Worm (Caenorhabditis elegans) whole organism, early embryonic: ENCODE results near the gene srw-62.

Source experiments
- B0310.2 ChIP-seq: sonication (generic microtip); optimal IDR thresholded peaks from 2 replicates; lab custom pipeline; 2016; ENCODE audit warnings: mild to moderate bottlenecking, missing genetic modification characterization, missing compliant biosample characterization
- F13C5.2 ChIP-seq: sonication (generic microtip); optimal IDR thresholded peaks from 2 replicates; lab custom pipeline; 2017; ENCODE audit warnings: mild to moderate bottlenecking, missing genetic modification characterization, inconsistent platforms, missing compliant biosample characterization
- aly-1 ChIP-seq: sonication (generic microtip); optimal IDR thresholded peaks from 2 replicates; lab custom pipeline; 2016; ENCODE audit warnings: missing genetic modification characterization, missing compliant biosample characterization
- ama-1 ChIP-seq: fragments of 150-350 bp; optimal IDR thresholded peaks from 2 replicates; lab custom pipeline; 2014
- ceh-13 ChIP-seq: fragments of 200-800 bp; sonication (Bioruptor generic); optimal IDR thresholded peaks from 2 replicates; lab custom pipeline; 2018; ENCODE audit warnings: mild to moderate bottlenecking, missing genetic modification characterization, missing compliant biosample characterization
- ceh-36 ChIP-seq: sonication (generic microtip); optimal IDR thresholded peaks from 2 replicates; lab custom pipeline; 2016; ENCODE audit warnings: missing genetic modification characterization, inconsistent platforms, missing compliant biosample characterization
- ets-7 ChIP-seq: sonication (generic microtip); optimal IDR thresholded peaks from 2 replicates; lab custom pipeline; 2016; ENCODE audit warnings: missing genotype, missing genetic modification characterization, missing compliant biosample characterization
- flt-1 ChIP-seq: fragments of 200-800 bp; sonication (Bioruptor generic); IDR thresholded peaks from 2 replicates; pipeline ENCODE4 v1.3.6; 2022; ENCODE audit warnings: missing genetic modification characterization, missing compliant biosample characterization
- hmbx-1 ChIP-seq: sonication (generic microtip); optimal IDR thresholded peaks from 2 replicates; lab custom pipeline; 2016; ENCODE audit warnings: mild to moderate bottlenecking, missing genetic modification characterization, missing compliant biosample characterization
- hmg-4 ChIP-seq: fragments of 200-800 bp; sonication (Bioruptor generic); optimal IDR thresholded peaks from 2 replicates; lab custom pipeline; 2018; ENCODE audit warnings: mild to moderate bottlenecking, missing genetic modification characterization, missing compliant biosample characterization
- hnd-1 ChIP-seq: sonication (generic microtip); optimal IDR thresholded peaks from 2 replicates; lab custom pipeline; 2016; ENCODE audit warnings: missing genetic modification characterization, missing compliant biosample characterization
- pes-1 ChIP-seq: fragments of 200-800 bp; sonication (Bioruptor generic); IDR thresholded peaks from 2 replicates; pipeline ENCODE4 v1.3.6; 2022; ENCODE audit warnings: missing genetic modification reagents, missing genetic modification characterization, missing compliant biosample characterization
- scrt-1 ChIP-seq: fragments of 200-800 bp; sonication (Bioruptor generic); IDR thresholded peaks from 2 replicates; pipeline ENCODE4 v1.3.6; 2022; ENCODE audit warnings: missing genetic modification characterization, missing compliant biosample characterization
- sea-1 ChIP-seq: fragments of 200-800 bp; sonication (Bioruptor generic); conservative IDR thresholded peaks from 2 replicates; pipeline ENCODE4 v1.3.6; 2022; ENCODE audit warnings: missing genetic modification characterization, missing compliant biosample characterization
- tbx-11 ChIP-seq: fragments of 200-800 bp; sonication (Bioruptor generic); IDR thresholded peaks from 2 replicates; pipeline ENCODE4 v1.3.6; 2022; ENCODE audit warnings: missing genetic modification characterization, missing compliant biosample characterization
- tbx-37 ChIP-seq: fragments of 200-800 bp; sonication (Bioruptor generic); conservative IDR thresholded peaks from 2 replicates; pipeline ENCODE4 v1.3.6; 2022; ENCODE audit warnings: missing genetic modification reagents, missing genetic modification characterization, missing compliant biosample characterization
- tra-4 ChIP-seq: sonication (generic microtip); optimal IDR thresholded peaks from 2 replicates; lab custom pipeline; 2017; ENCODE audit warnings: missing genetic modification characterization, missing compliant biosample characterization

Gene srw-62

ce11 chrII:7817580-7817979 lies 7.6 kb upstream of the srw-62 start:
- TF ChIP-seq ceh-13: no peak

ce11 chrII:7819359-7819758 lies 5.8 kb upstream of the srw-62 start:
- TF ChIP-seq tra-4 (tag; lab: Kevin White, UChicago) (no peak), aly-1 (tag; lab: Kevin White, UChicago) (no peak), B0310.2 (tag; lab: Kevin White, UChicago) (no peak), pes-1 (no peak), hmg-4 (GFP tag; lab: Kevin White, UChicago) (no peak), ama-1 (no peak)

- TF ChIP-seq ets-7 (no peak), hmg-4 (GFP tag; lab: Kevin White, UChicago) (no peak), tbx-37 (GFP tag; lab: Robert Waterston, UW) (no peak), ama-1 (no peak), hnd-1 (tag; lab: Kevin White, UChicago) (no peak), ceh-13 (no peak), aly-1 (tag; lab: Kevin White, UChicago) (no peak), tra-4 (tag; lab: Kevin White, UChicago) (no peak), hmbx-1 (tag; lab: Kevin White, UChicago) (no peak), B0310.2 (tag; lab: Kevin White, UChicago) (no peak), scrt-1 (GFP tag; lab: Robert Waterston, UW) (no peak), F13C5.2 (no peak)
These were observed 2.8 kb upstream of the srw-62 start, which contains the start of gene irld-47 for ce11 chrII:7822454-7822853. irld-47 (minus strand) TSS chrII:7822554.

- TF ChIP-seq ceh-13 (no peak), sea-1 (no peak), ama-1 (no peak), aly-1 (tag; lab: Kevin White, UChicago) (no peak), hmg-4 (GFP tag; lab: Kevin White, UChicago) (no peak), flt-1 (GFP tag; lab: Robert Waterston, UW) (no peak), ceh-36 (no peak), hmbx-1 (tag; lab: Kevin White, UChicago) (no peak), ets-7 (no peak), F13C5.2 (no peak)
These were observed 2.7 kb downstream of the srw-62 start for ce11 chrII:7827883-7828282.

- TF ChIP-seq tbx-37 (GFP tag; lab: Robert Waterston, UW) (no peak), aly-1 (tag; lab: Kevin White, UChicago) (no peak), tbx-11 (GFP tag; lab: Robert Waterston, UW) (no peak), hmg-4 (GFP tag; lab: Kevin White, UChicago) (no peak), hnd-1 (tag; lab: Kevin White, UChicago) (no peak), ceh-36 (no peak), F13C5.2 (no peak), sea-1 (no peak), hmbx-1 (tag; lab: Kevin White, UChicago) (no peak), ceh-13 (no peak), scrt-1 (GFP tag; lab: Robert Waterston, UW) (no peak), ets-7 (no peak), pes-1 (no peak)
These were observed 4.4 kb downstream of the srw-62 start for ce11 chrII:7829616-7830015.

- no peak for TF ChIP-seq ceh-13
- no peak for TF ChIP-seq scrt-1 (GFP tag; lab: Robert Waterston, UW)
- no peak for TF ChIP-seq ama-1
- no peak for TF ChIP-seq tbx-11 (GFP tag; lab: Robert Waterston, UW)
- TF ChIP-seq F13C5.2: no peak
- no peak for TF ChIP-seq hnd-1 (tag; lab: Kevin White, UChicago)
- no peak for TF ChIP-seq flt-1 (GFP tag; lab: Robert Waterston, UW)
- TF ChIP-seq B0310.2 (tag; lab: Kevin White, UChicago): no peak
- TF ChIP-seq hmbx-1 (tag; lab: Kevin White, UChicago): no peak
- no peak for TF ChIP-seq tra-4 (tag; lab: Kevin White, UChicago)
These were observed 6.8 kb downstream of the srw-62 start, which contains the start of gene T09A5.14 for ce11 chrII:7832054-7832453. T09A5.14 (plus strand) TSS chrII:7832354.

ce11 chrII:7835314-7835713 lies 10.1 kb downstream of the srw-62 start, which contains the start of gene cex-2:
cex-2 (minus strand) TSS chrII:7835414.
- no peak for TF ChIP-seq pes-1
- no peak for TF ChIP-seq ceh-36
- TF ChIP-seq hnd-1 (tag; lab: Kevin White, UChicago): no peak
- TF ChIP-seq flt-1 (GFP tag; lab: Robert Waterston, UW): no peak
- TF ChIP-seq hmbx-1 (tag; lab: Kevin White, UChicago): no peak
- TF ChIP-seq tbx-37 (GFP tag; lab: Robert Waterston, UW): no peak
- TF ChIP-seq scrt-1 (GFP tag; lab: Robert Waterston, UW): no peak
- no peak for TF ChIP-seq ets-7
- TF ChIP-seq B0310.2 (tag; lab: Kevin White, UChicago): no peak
- TF ChIP-seq tra-4 (tag; lab: Kevin White, UChicago): no peak
- TF ChIP-seq ama-1: no peak
- TF ChIP-seq sea-1: no peak
- TF ChIP-seq ceh-13: no peak
- TF ChIP-seq tbx-11 (GFP tag; lab: Robert Waterston, UW): no peak
- TF ChIP-seq aly-1 (tag; lab: Kevin White, UChicago): no peak
- TF ChIP-seq F13C5.2: no peak
- TF ChIP-seq hmg-4 (GFP tag; lab: Kevin White, UChicago): no peak

ce11 chrII:7836613-7837226 lies 11.5 kb downstream of the srw-62 start:
- TF ChIP-seq tbx-37 (GFP tag; lab: Robert Waterston, UW) (no peak), scrt-1 (GFP tag; lab: Robert Waterston, UW) (no peak), hmg-4 (GFP tag; lab: Kevin White, UChicago) (no peak), aly-1 (tag; lab: Kevin White, UChicago) (no peak), tra-4 (tag; lab: Kevin White, UChicago) (no peak), flt-1 (GFP tag; lab: Robert Waterston, UW) (no peak), ceh-13 (no peak), ceh-36 (no peak)
